Fruit fly (Drosophila melanogaster): ENCODE measurements around the gene Ubr3.
A peak's percentile ranks its signal among the peaks of the same experiment; 100 is the strongest.

Ubr3 gene

DNA sequence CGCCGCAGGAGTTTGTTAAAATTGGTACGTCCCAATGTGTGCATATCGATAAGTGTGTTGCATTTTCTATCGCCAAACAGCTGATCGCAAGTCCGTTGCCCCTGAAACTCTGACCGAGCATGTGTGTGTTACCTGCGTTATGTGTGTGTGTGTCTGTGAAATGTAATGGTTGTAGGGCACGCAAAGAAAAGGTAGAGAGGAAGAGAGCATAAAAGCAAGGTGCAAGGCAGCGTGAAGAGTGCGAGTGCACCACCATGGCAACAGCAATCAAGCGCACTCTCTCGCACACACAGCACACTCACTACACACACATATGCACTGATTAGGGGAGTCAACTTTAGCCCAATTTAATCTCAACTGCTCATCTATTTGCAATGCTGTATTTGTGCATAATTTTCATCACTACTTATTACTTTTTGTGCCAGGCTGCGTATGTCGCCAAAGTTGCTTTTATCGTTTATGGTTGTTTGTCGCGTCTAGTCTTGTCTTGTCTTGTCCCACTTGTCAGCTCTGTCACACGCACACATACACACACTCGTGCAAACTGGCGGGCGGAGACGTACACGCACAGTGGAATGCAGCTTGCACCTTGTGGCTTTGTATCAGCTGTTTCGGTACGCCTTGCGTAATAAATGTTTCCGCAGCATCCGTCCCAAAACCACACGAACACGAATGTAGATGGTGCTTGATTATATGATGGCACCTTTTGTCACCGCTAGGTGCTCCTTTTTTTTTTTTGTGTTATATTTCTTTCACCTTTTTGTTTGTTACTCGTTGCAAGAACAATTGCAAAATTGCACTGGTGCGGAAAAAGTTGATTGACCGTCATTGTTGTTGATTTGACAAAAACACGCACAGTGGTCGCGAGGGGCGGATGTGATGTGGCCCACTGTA is 2.1 kb downstream of the Ubr3 start (continued):
- TF ChIP-seq gsb-n (tag; optimal IDR thresholded peaks at IDR 0.05) (peak; percentile 79), CG6689 (GFP tag; IDR thresholded peaks at IDR 0.05) (peak; percentile 83), CG17568 (GFP tag; optimal IDR thresholded peaks at IDR 0.05) (peak; percentile 55), Fer1 (GFP tag; optimal IDR thresholded peaks at IDR 0.05) (peak; percentile 64)

DNA sequence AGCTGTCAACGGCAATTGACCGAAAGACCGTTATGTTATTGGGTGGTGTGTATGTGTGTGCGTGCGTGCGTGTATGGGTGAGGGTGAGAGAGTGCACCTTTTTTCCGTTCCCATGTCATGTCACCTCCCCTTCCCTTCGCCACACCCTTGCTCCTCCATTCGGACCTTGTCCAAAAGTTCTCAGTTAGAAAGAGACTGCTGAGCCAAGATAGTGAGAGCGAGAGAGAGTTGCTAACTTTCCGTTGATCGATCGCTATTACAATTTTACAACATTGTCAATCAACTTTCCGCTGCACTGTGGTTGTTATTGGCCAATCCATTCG is 2.7 kb downstream of the Ubr3 start:
- TF ChIP-seq Sox100B (GFP tag; optimal IDR thresholded peaks at IDR 0.05) (peak; percentile 26), pros (GFP tag; optimal IDR thresholded peaks at IDR 0.05) (peak; percentile 25), gsb (GFP tag; IDR thresholded peaks at IDR 0.05) (no peak), dysf (GFP tag; IDR thresholded peaks at IDR 0.05) (0 out of 3 replicates have a peak, but pooled peaks have one; percentile 0), klu (GFP tag; IDR thresholded peaks at IDR 0.05) (0 out of 2 replicates have a peak, but pooled peaks have one; percentile 3), CG10209 (GFP tag; optimal IDR thresholded peaks at IDR 0.05) (peak; percentile 4), ro (GFP tag; IDR thresholded peaks at IDR 0.05) (no peak), CG32767 (GFP tag; IDR thresholded peaks at IDR 0.05) (peak; percentile 4; the same call in 1 of the 2 replicates), CG31365 (tag; optimal IDR thresholded peaks at IDR 0.05) (no peak), sc (optimal IDR thresholded peaks at IDR 0.05) (no peak), sc (GFP tag; optimal IDR thresholded peaks at IDR 0.05) (peak; percentile 3), Hsf (GFP tag; optimal IDR thresholded peaks at IDR 0.05) (no peak), CG7556 (GFP tag; optimal IDR thresholded peaks at IDR 0.05) (peak; percentile 72), ssp (GFP tag; IDR thresholded peaks at IDR 0.05) (0 out of 2 replicates have a peak, but pooled peaks have one; percentile 1), Hr78 (GFP tag; optimal IDR thresholded peaks at IDR 0.05) (peak in 1 of 2 experiments; percentile 66), Trl (optimal IDR thresholded peaks at IDR 0.05) (peak; percentile 16), Trl (GFP tag; optimal IDR thresholded peaks at IDR 0.05) (no peak), HLH4C (GFP tag; IDR thresholded peaks at IDR 0.05; ENCODE audit: partially characterized antibody) (no peak), shn (GFP tag; optimal IDR thresholded peaks at IDR 0.05) (no peak), maf-S (GFP tag; optimal IDR thresholded peaks at IDR 0.05) (no peak), CG15601 (tag; optimal IDR thresholded peaks at IDR 0.05) (peak; percentile 63), chn (GFP tag; optimal IDR thresholded peaks at IDR 0.05) (peak; percentile 1), bowl (GFP tag; IDR thresholded peaks at IDR 0.05) (0 out of 2 replicates have a peak, but pooled peaks have one; percentile 3), CG8924 (tag; optimal IDR thresholded peaks at IDR 0.05) (peak; percentile 14), crol (GFP tag; IDR thresholded peaks at IDR 0.05) (peak; percentile 87), CG18476 (GFP tag; optimal IDR thresholded peaks at IDR 0.05) (no peak), CG13424 (tag; optimal IDR thresholded peaks at IDR 0.05) (peak; percentile 54), row (GFP tag; IDR thresholded peaks at IDR 0.05) (0 out of 3 replicates have a peak, but pooled peaks have one; percentile 37), CG8089 (GFP tag; optimal IDR thresholded peaks at IDR 0.05) (no peak), CG5180 (GFP tag; optimal IDR thresholded peaks at IDR 0.05) (peak; percentile 27), CG6765 (GFP tag; optimal IDR thresholded peaks at IDR 0.05) (no peak)

DNA sequence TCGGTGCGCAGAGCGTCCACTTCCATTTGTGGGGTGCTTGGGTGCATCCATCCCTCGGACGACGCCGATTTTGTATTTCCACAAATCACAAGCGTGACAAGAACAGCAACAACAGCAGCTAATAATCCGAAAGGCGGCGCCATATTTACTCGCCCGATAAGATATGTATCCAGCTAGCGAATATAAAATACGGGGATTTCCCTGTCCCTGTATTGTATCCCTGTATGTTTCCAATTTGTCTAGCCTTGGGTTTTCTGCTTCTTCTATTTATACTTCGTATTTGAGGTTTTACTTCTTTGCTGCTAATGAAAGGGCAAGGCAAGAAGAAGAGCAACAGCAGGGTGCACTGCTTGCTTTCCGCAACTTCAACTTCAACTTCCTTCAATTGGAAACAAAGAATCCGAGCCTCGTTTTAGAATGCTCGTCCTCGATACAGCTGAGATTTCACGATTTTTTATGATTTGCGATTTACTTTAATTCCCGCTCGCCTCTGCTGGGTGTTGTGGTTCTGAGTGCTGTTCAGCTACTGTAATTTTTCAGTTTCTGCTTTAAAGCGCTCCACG is 8.5 kb downstream of the Ubr3 start:
- no peak for TF ChIP-seq bigmax (GFP tag; optimal IDR thresholded peaks at IDR 0.05)
- TF ChIP-seq CG2712 (tag; optimal IDR thresholded peaks at IDR 0.05) = no peak
- no peak for TF ChIP-seq tap (tag; optimal IDR thresholded peaks at IDR 0.05)
- TF ChIP-seq Elba2 (GFP tag; optimal IDR thresholded peaks at IDR 0.05) = peak; percentile 62
- TF ChIP-seq cas (GFP tag; IDR thresholded peaks at IDR 0.05) = no peak
- TF ChIP-seq sens-2 (GFP tag; IDR thresholded peaks at IDR 0.05) = 0 out of 2 replicates have a peak, but pooled peaks have one; percentile 15
- peak; percentile 5 for TF ChIP-seq Jarid2 (GFP tag; optimal IDR thresholded peaks at IDR 0.05)
- no peak for TF ChIP-seq CG30403 (GFP tag; optimal IDR thresholded peaks at IDR 0.05)
- TF ChIP-seq CG7963 (GFP tag; IDR thresholded peaks at IDR 0.05; ENCODE audit: partially characterized antibody) = no peak
- TF ChIP-seq twi (tag; optimal IDR thresholded peaks at IDR 0.05) = no peak
- peak; percentile 57 for TF ChIP-seq CG31365 (tag; optimal IDR thresholded peaks at IDR 0.05)
- TF ChIP-seq CG18476 (GFP tag; optimal IDR thresholded peaks at IDR 0.05) = no peak
- peak; percentile 85 for TF ChIP-seq CG17385 (GFP tag; optimal IDR thresholded peaks at IDR 0.05)
- peak; percentile 16 for TF ChIP-seq B-H2 (GFP tag; optimal IDR thresholded peaks at IDR 0.05)
- no peak for TF ChIP-seq TFAM (GFP tag; optimal IDR thresholded peaks at IDR 0.05)

Data from whole organism, embryonic.